Worm (Caenorhabditis elegans) whole organism, L1 larva: Measurements from ENCODE around the gene W05H9.4.
A peak's percentile ranks its signal among the peaks of the same experiment; 100 is the strongest.

Source experiments
- C16A3.4 ChIP-seq: fragments of 150-350 bp; optimal IDR thresholded peaks from 2 replicates; lab custom pipeline; 2014; ENCODE audit warnings: missing biosample characterization, missing genetic modification characterization
- alr-1 ChIP-seq: fragments of 200-800 bp; sonication (Bioruptor generic); optimal IDR thresholded peaks from 2 replicates; lab custom pipeline; 2018; ENCODE audit warnings: borderline replicate concordance, mild to moderate bottlenecking, missing genetic modification characterization, missing compliant biosample characterization
- blmp-1 ChIP-seq: fragments of 150-350 bp; optimal IDR thresholded peaks from 2 replicates; lab custom pipeline; 2014; ENCODE audit warnings: missing biosample characterization, missing genetic modification characterization
- ceh-8 ChIP-seq: fragments of 200-800 bp; sonication (Bioruptor generic); optimal IDR thresholded peaks from 2 replicates; lab custom pipeline; 2018; ENCODE audit warnings: mild to moderate bottlenecking, missing genetic modification characterization, moderate library complexity, missing compliant biosample characterization
- ceh-82 ChIP-seq, 3 experiments: fragments of 150-350 bp in 1 of 3; sonication (generic microtip) in 2 of 3; optimal IDR thresholded peaks; 2 replicates each; lab custom pipeline; 2014 to 2017; ENCODE audit warnings: missing biosample characterization in 3 of 3, missing genetic modification characterization in 3 of 3
- ceh-88 ChIP-seq: fragments of 200-800 bp; sonication (Bioruptor generic); IDR thresholded peaks from 2 replicates; pipeline ENCODE4 v1.3.6; 2022; ENCODE audit warnings: missing genetic modification characterization, missing compliant biosample characterization
- dpl-1 ChIP-seq, 3 experiments: fragments of 150-350 bp in 2 of 3; sonication (generic microtip) in 1 of 3; optimal IDR thresholded peaks; 2 replicates each; lab custom pipeline; 2014 to 2017; ENCODE audit warnings: missing biosample characterization in 3 of 3, missing genetic modification characterization in 3 of 3, missing genetic modification reagents in 3 of 3
- dsc-1 ChIP-seq: sonication (generic microtip); optimal IDR thresholded peaks from 2 replicates; lab custom pipeline; 2016; ENCODE audit warnings: mild to moderate bottlenecking, missing genetic modification characterization, missing compliant biosample characterization
- efl-1 ChIP-seq, 4 experiments: fragments of 150-350 bp; optimal IDR thresholded peaks in 3 of 4; peaks in 1 of 4; 1 replicate in 1 of 4; 2 replicates in 3 of 4; lab custom pipeline; 2014; ENCODE audit warnings: missing biosample characterization in 2 of 4, missing genetic modification characterization in 2 of 4, missing genetic modification reagents in 2 of 4
- efl-3 ChIP-seq: fragments of 200-800 bp; sonication (Bioruptor generic); optimal IDR thresholded peaks from 2 replicates; lab custom pipeline; 2018; ENCODE audit warnings: mild to moderate bottlenecking, missing genetic modification characterization, missing compliant biosample characterization
- egl-13 ChIP-seq: sonication (generic microtip); optimal IDR thresholded peaks from 2 replicates; lab custom pipeline; 2016; ENCODE audit warnings: missing genotype, missing genetic modification reagents, missing genetic modification characterization, missing compliant biosample characterization
- egl-27 ChIP-seq, 2 experiments: fragments of 150-350 bp in 1 of 2; sonication (generic microtip); optimal IDR thresholded peaks; 3 replicates each; lab custom pipeline; 2017 to 2018; ENCODE audit warnings: missing biosample characterization in 2 of 2, missing genetic modification characterization in 2 of 2, missing genetic modification reagents in 2 of 2
- elt-2 ChIP-seq: sonication (generic microtip); optimal IDR thresholded peaks from 2 replicates; lab custom pipeline; 2016; ENCODE audit warnings: missing genetic modification characterization, mild to moderate bottlenecking, inconsistent platforms, missing compliant biosample characterization, missing genetic modification reagents
- elt-3 ChIP-seq, 6 experiments: fragments of 150-350 bp in 1 of 6; sonication (generic microtip); optimal IDR thresholded peaks; 2 replicates each; lab custom pipeline; 2017 to 2018; ENCODE audit warnings: missing biosample characterization in 6 of 6, missing genetic modification characterization in 6 of 6, inconsistent platforms in 1 of 6
- fkh-4 ChIP-seq: sonication (generic microtip); optimal IDR thresholded peaks from 2 replicates; lab custom pipeline; 2016; ENCODE audit warnings: missing compliant biosample characterization, missing genetic modification characterization, borderline replicate concordance
- fkh-8 ChIP-seq: sonication (generic microtip); optimal IDR thresholded peaks from 2 replicates; lab custom pipeline; 2016; ENCODE audit warnings: mild to moderate bottlenecking, missing genetic modification characterization, missing compliant biosample characterization
- grh-1 ChIP-seq: fragments of 200-800 bp; sonication (Bioruptor generic); IDR thresholded peaks from 2 replicates; pipeline ENCODE4 v1.3.6; 2022; ENCODE audit warnings: missing genetic modification reagents, missing genetic modification characterization, missing compliant biosample characterization
- irx-1 ChIP-seq: sonication (generic microtip); optimal IDR thresholded peaks from 2 replicates; lab custom pipeline; 2016; ENCODE audit warnings: missing genetic modification characterization, missing compliant biosample characterization
- jun-1 ChIP-seq: fragments of 150-350 bp; optimal IDR thresholded peaks from 2 replicates; lab custom pipeline; 2014; ENCODE audit warnings: missing biosample characterization, missing genetic modification reagents, missing genetic modification characterization
- lin-13 ChIP-seq: fragments of 150-350 bp; optimal IDR thresholded peaks from 2 replicates; lab custom pipeline; 2014; ENCODE audit warnings: missing biosample characterization, missing genetic modification reagents, missing genetic modification characterization
- lin-14 ChIP-seq: fragments of 200-800 bp; sonication (Bioruptor generic); optimal IDR thresholded peaks from 2 replicates; lab custom pipeline; 2018; ENCODE audit warnings: mild to moderate bottlenecking, missing genetic modification characterization, moderate library complexity, missing compliant biosample characterization
- lin-15B ChIP-seq: fragments of 150-350 bp; sonication (generic microtip); optimal IDR thresholded peaks from 3 replicates; lab custom pipeline; 2014; ENCODE audit warnings: missing biosample characterization, missing genetic modification characterization
- lin-35 ChIP-seq, 2 experiments: fragments of 150-350 bp; optimal IDR thresholded peaks; 2 replicates each; lab custom pipeline; 2014; ENCODE audit warnings: missing biosample characterization in 2 of 2, missing genetic modification characterization in 2 of 2, missing genetic modification reagents in 2 of 2
- lsy-2 ChIP-seq, 2 experiments: fragments of 150-350 bp; optimal IDR thresholded peaks; 2 replicates each; lab custom pipeline; 2014; ENCODE audit warnings: missing biosample characterization in 2 of 2, missing genetic modification characterization in 2 of 2
- mdl-1 ChIP-seq, 2 experiments: fragments of 150-350 bp; optimal IDR thresholded peaks; 2 replicates each; lab custom pipeline; 2014 to 2017; ENCODE audit warnings: missing biosample characterization in 2 of 2, missing genetic modification characterization in 2 of 2, inconsistent platforms in 1 of 2
- mef-2 ChIP-seq: fragments of 150-350 bp; optimal IDR thresholded peaks from 2 replicates; lab custom pipeline; 2014; ENCODE audit warnings: missing biosample characterization, missing genetic modification characterization
- mep-1 ChIP-seq: fragments of 150-350 bp; optimal IDR thresholded peaks from 2 replicates; lab custom pipeline; 2014; ENCODE audit warnings: missing biosample characterization, missing genetic modification characterization
- nhr-11 ChIP-seq: fragments of 150-350 bp; optimal IDR thresholded peaks from 2 replicates; lab custom pipeline; 2014; ENCODE audit warnings: missing biosample characterization, missing genetic modification characterization
- nhr-19 ChIP-seq: fragments of 200-800 bp; sonication (Bioruptor generic); conservative IDR thresholded peaks from 2 replicates; pipeline ENCODE4 v1.3.6; 2022; ENCODE audit warnings: missing genetic modification characterization, missing compliant biosample characterization
- nhr-20 ChIP-seq: sonication (generic microtip); optimal IDR thresholded peaks from 2 replicates; lab custom pipeline; 2016; ENCODE audit warnings: mild to moderate bottlenecking, missing genetic modification characterization, missing compliant biosample characterization
- nhr-47 ChIP-seq: sonication (generic microtip); optimal IDR thresholded peaks from 2 replicates; lab custom pipeline; 2016; ENCODE audit warnings: mild to moderate bottlenecking, missing genetic modification characterization, moderate library complexity, missing compliant biosample characterization
- nhr-71 ChIP-seq: sonication (generic microtip); optimal IDR thresholded peaks from 2 replicates; lab custom pipeline; 2016; ENCODE audit warnings: mild to moderate bottlenecking, missing genetic modification characterization, moderate library complexity, missing compliant biosample characterization
- nhr-76 ChIP-seq: sonication (generic microtip); optimal IDR thresholded peaks from 2 replicates; lab custom pipeline; 2017; ENCODE audit warnings: missing biosample characterization, missing genetic modification characterization
- nhr-85 ChIP-seq: sonication (generic microtip); peaks from one replicate; lab custom pipeline; 2016; ENCODE audit warnings: missing genetic modification characterization, inconsistent platforms, missing compliant biosample characterization
- nhr-90 ChIP-seq: sonication (generic microtip); optimal IDR thresholded peaks from 2 replicates; lab custom pipeline; 2016; ENCODE audit warnings: mild to moderate bottlenecking, missing genetic modification characterization, missing compliant biosample characterization; ENCODE audit not compliant: poor library complexity
- pag-3 ChIP-seq: sonication (generic microtip); optimal IDR thresholded peaks from 2 replicates; lab custom pipeline; 2017; ENCODE audit warnings: missing genetic modification characterization, mild to moderate bottlenecking, missing compliant biosample characterization, antibody characterized with exemption, borderline replicate concordance; ENCODE audit not compliant: insufficient read depth
- rnt-1 ChIP-seq: sonication (generic microtip); optimal IDR thresholded peaks from 2 replicates; lab custom pipeline; 2016; ENCODE audit warnings: mild to moderate bottlenecking, missing genetic modification characterization, moderate library complexity, missing compliant biosample characterization
- skn-1 ChIP-seq: fragments of 150-350 bp; optimal IDR thresholded peaks from 2 replicates; lab custom pipeline; 2014; ENCODE audit warnings: missing biosample characterization, missing genetic modification characterization
- snu-23 ChIP-seq: sonication (generic microtip); optimal IDR thresholded peaks from 2 replicates; lab custom pipeline; 2016; ENCODE audit warnings: missing genetic modification characterization, missing compliant biosample characterization
- sup-37 ChIP-seq: fragments of 200-800 bp; sonication (Bioruptor generic); optimal IDR thresholded peaks from 2 replicates; lab custom pipeline; 2018; ENCODE audit warnings: mild to moderate bottlenecking, missing genetic modification characterization, missing compliant biosample characterization
- swsn-7 ChIP-seq: sonication (generic microtip); optimal IDR thresholded peaks from 2 replicates; lab custom pipeline; 2016; ENCODE audit warnings: missing genetic modification characterization, missing compliant biosample characterization
- tbx-2 ChIP-seq: sonication (generic microtip); optimal IDR thresholded peaks from 2 replicates; lab custom pipeline; 2016; ENCODE audit warnings: missing genetic modification characterization, missing compliant biosample characterization
- unc-130 ChIP-seq: fragments of 150-350 bp; optimal IDR thresholded peaks from 2 replicates; lab custom pipeline; 2017; ENCODE audit warnings: missing biosample characterization, missing genetic modification characterization, inconsistent platforms
- unc-62 ChIP-seq: fragments of 150-350 bp; optimal IDR thresholded peaks from 2 replicates; lab custom pipeline; 2014; ENCODE audit warnings: missing biosample characterization, missing genetic modification reagents, missing genetic modification characterization
- unc-98 ChIP-seq: fragments of 200-800 bp; sonication (Bioruptor generic); IDR thresholded peaks from 2 replicates; pipeline ENCODE4 v1.3.6; 2022; ENCODE audit warnings: missing genetic modification characterization, missing compliant biosample characterization
- xbp-1 ChIP-seq: sonication (generic microtip); optimal IDR thresholded peaks from 2 replicates; lab custom pipeline; 2016; ENCODE audit warnings: missing genetic modification characterization, missing compliant biosample characterization
- zip-4 ChIP-seq: fragments of 200-800 bp; sonication (Bioruptor generic); optimal IDR thresholded peaks from 2 replicates; lab custom pipeline; 2018; ENCODE audit warnings: mild to moderate bottlenecking, missing genetic modification characterization, moderate library complexity, missing compliant biosample characterization
- ztf-11 ChIP-seq, 2 experiments: sonication (generic microtip); optimal IDR thresholded peaks; 2 replicates each; lab custom pipeline; 2016 to 2017; ENCODE audit warnings: missing genetic modification characterization in 2 of 2, missing biosample characterization in 1 of 2, missing compliant biosample characterization in 1 of 2

W05H9.4 gene

ce11 chrX:6291632-6292031 lies 28.2 kb downstream of the W05H9.4 start, which contains the start of gene lev-9:
lev-9 (minus strand) TSS chrX:6291732.
- TF ChIP-seq nhr-85 (tag; lab: Kevin White, UChicago) = no peak
- no peak for TF ChIP-seq ceh-8 (GFP tag; lab: Kevin White, UChicago)
- no peak for TF ChIP-seq efl-3 (GFP tag; lab: Kevin White, UChicago)
- no peak for TF ChIP-seq alr-1
- TF ChIP-seq nhr-47 = no peak
- no peak for TF ChIP-seq dpl-1 (GFP tag; optimal IDR thresholded peaks at IDR 0.05; lab: Kevin White, UChicago)
- no peak for TF ChIP-seq unc-62 (GFP tag; lab: Kevin White, UChicago)
- TF ChIP-seq nhr-71 (tag; lab: Kevin White, UChicago) = no peak
- no peak for TF ChIP-seq jun-1
- TF ChIP-seq unc-98 = no peak
- TF ChIP-seq nhr-11 (tag; lab: Kevin White, UChicago) = no peak
- TF ChIP-seq mef-2 (tag; lab: Kevin White, UChicago) = no peak
- TF ChIP-seq fkh-4 (tag; lab: Kevin White, UChicago) = no peak
- TF ChIP-seq pag-3 (tag; lab: Kevin White, UChicago) = no peak
- TF ChIP-seq fkh-8 = no peak
- no peak for TF ChIP-seq lin-13
- no peak for TF ChIP-seq irx-1 (tag; lab: Kevin White, UChicago)
- TF ChIP-seq nhr-76 (tag; lab: Kevin White, UChicago) = no peak

ce11 chrX:6292143-6292542 lies 28.7 kb downstream of the W05H9.4 start:
- TF ChIP-seq nhr-47 = peak; percentile 75
- peak in 2 of 3 experiments; percentile 10 to 38 for TF ChIP-seq ceh-82 (tag; optimal IDR thresholded peaks at IDR 0.05; lab: Kevin White, UChicago)
- TF ChIP-seq ceh-88 (GFP tag; lab: Robert Waterston, UW) = 0 out of 2 replicates have a peak, but pooled peaks have one; percentile 9
- TF ChIP-seq efl-3 (GFP tag; lab: Kevin White, UChicago) = no peak
- TF ChIP-seq zip-4 (GFP tag; lab: Kevin White, UChicago) = peak; percentile 17
- peak in 1 of 2 experiments; percentile 43 for TF ChIP-seq mdl-1 (tag; optimal IDR thresholded peaks at IDR 0.05; lab: Kevin White, UChicago)
- TF ChIP-seq swsn-7 (tag; lab: Kevin White, UChicago) = peak; percentile 35
- TF ChIP-seq tbx-2 (tag; lab: Kevin White, UChicago) = peak; percentile 33
- no peak for TF ChIP-seq sup-37 (GFP tag; lab: Kevin White, UChicago)
- peak; percentile 46 for TF ChIP-seq lin-14 (GFP tag; lab: Kevin White, UChicago)
- peak; percentile 53 for TF ChIP-seq xbp-1 (tag; lab: Kevin White, UChicago)
- TF ChIP-seq elt-2 (tag; lab: Kevin White, UChicago) = peak; percentile 1
- TF ChIP-seq dpl-1 (GFP tag; optimal IDR thresholded peaks at IDR 0.05; lab: Kevin White, UChicago) = no peak
- peak; percentile 62 for TF ChIP-seq nhr-71 (tag; lab: Kevin White, UChicago)
- peak; percentile 70 for TF ChIP-seq nhr-85 (tag; lab: Kevin White, UChicago)
- TF ChIP-seq lin-15B (tag; lab: Kevin White, UChicago) = no peak
- no peak for TF ChIP-seq unc-62 (GFP tag; lab: Kevin White, UChicago)
- TF ChIP-seq snu-23 = peak; percentile 68
- peak; percentile 65 for TF ChIP-seq nhr-19 (GFP tag; lab: Robert Waterston, UW)
- no peak for TF ChIP-seq egl-27 (tag; optimal IDR thresholded peaks at IDR 0.05; lab: Kevin White, UChicago)
- TF ChIP-seq ztf-11 (tag; optimal IDR thresholded peaks at IDR 0.05; lab: Kevin White, UChicago) = peak in 1 of 2 experiments; percentile 13
- TF ChIP-seq C16A3.4 (tag; lab: Kevin White, UChicago) = peak; percentile 36
- peak; percentile 59 for TF ChIP-seq dsc-1 (tag; lab: Kevin White, UChicago)
- peak; percentile 2 to 9 for TF ChIP-seq efl-1 (optimal IDR thresholded peaks at IDR 0.05; lab: Kevin White, UChicago)
- TF ChIP-seq efl-1 (GFP tag; optimal IDR thresholded peaks at IDR 0.05 in 1 of 2; lab: Kevin White, UChicago) = no peak
- TF ChIP-seq jun-1 = peak; percentile 14
- TF ChIP-seq fkh-8 = peak; percentile 27
- TF ChIP-seq mep-1 = peak; percentile 62
- peak; percentile 41 for TF ChIP-seq rnt-1 (tag; lab: Kevin White, UChicago)
- peak in 1 of 6 experiments; percentile 31 for TF ChIP-seq elt-3 (tag; optimal IDR thresholded peaks at IDR 0.05; lab: Kevin White, UChicago)
- TF ChIP-seq mef-2 (tag; lab: Kevin White, UChicago) = no peak
- peak; percentile 15 for TF ChIP-seq irx-1 (tag; lab: Kevin White, UChicago)
- TF ChIP-seq nhr-90 (tag; lab: Kevin White, UChicago) = peak; percentile 53
- peak; percentile 39 for TF ChIP-seq nhr-20 (tag; lab: Kevin White, UChicago)
- peak; percentile 19 for TF ChIP-seq unc-130 (tag; lab: Kevin White, UChicago)
- peak; percentile 12 to 52 for TF ChIP-seq lin-35 (GFP tag; optimal IDR thresholded peaks at IDR 0.05; lab: Kevin White, UChicago)
- TF ChIP-seq lsy-2 (tag; optimal IDR thresholded peaks at IDR 0.05; lab: Kevin White, UChicago) = peak; percentile 7 to 40
- TF ChIP-seq skn-1 (tag; lab: Kevin White, UChicago) = peak; percentile 41
- 0 out of 2 replicates have a peak, but pooled peaks have one; percentile 37 for TF ChIP-seq grh-1 (GFP tag; lab: Robert Waterston, UW)
- peak; percentile 31 for TF ChIP-seq egl-13
- no peak for TF ChIP-seq blmp-1 (tag; lab: Kevin White, UChicago)
- TF ChIP-seq, all 84 proteins: peak for 32
